Worm (Caenorhabditis elegans) whole organism, L4 larva: ENCODE measurements around the gene C46G7.5.

ENCODE experiments used
- F10B5.3 ChIP-seq: sonication (generic microtip); optimal IDR thresholded peaks from 2 replicates; lab custom pipeline; 2016; ENCODE audit warnings: mild to moderate bottlenecking, missing genetic modification characterization, missing compliant biosample characterization
- F37D6.2 ChIP-seq: sonication (generic microtip); optimal IDR thresholded peaks from 2 replicates; lab custom pipeline; 2016; ENCODE audit warnings: mild to moderate bottlenecking, missing genetic modification characterization, missing compliant biosample characterization
- F44E2.7 ChIP-seq: fragments of 200-800 bp; sonication (Bioruptor generic); IDR thresholded peaks from 2 replicates; pipeline ENCODE4 v2.1.2; 2022; ENCODE audit warnings: missing genetic modification characterization, missing compliant biosample characterization
- T20F7.1 ChIP-seq: fragments of 200-800 bp; sonication (Bioruptor generic); optimal IDR thresholded peaks from 2 replicates; lab custom pipeline; 2018; ENCODE audit warnings: mild to moderate bottlenecking, missing genetic modification characterization, missing compliant biosample characterization
- T26A8.4 ChIP-seq: fragments of 200-800 bp; sonication (Bioruptor generic); IDR thresholded peaks from 2 replicates; pipeline ENCODE4 v1.3.6; 2022; ENCODE audit warnings: missing genetic modification characterization, missing compliant biosample characterization
- Y48G9A.11 ChIP-seq: fragments of 200-800 bp; sonication (Bioruptor generic); IDR thresholded peaks from 2 replicates; pipeline ENCODE4 v1.3.6; 2022; ENCODE audit warnings: missing genetic modification reagents, missing genetic modification characterization, missing compliant biosample characterization
- Y5F2A.4 ChIP-seq: fragments of 200-800 bp; sonication (Bioruptor generic); optimal IDR thresholded peaks from 2 replicates; lab custom pipeline; 2018; ENCODE audit warnings: mild to moderate bottlenecking, missing genetic modification characterization, missing compliant biosample characterization
- Y75B8A.6 ChIP-seq: fragments of 200-800 bp; sonication (Bioruptor generic); IDR thresholded peaks from 2 replicates; pipeline ENCODE4 v1.3.6; 2022; ENCODE audit warnings: missing genetic modification reagents, missing genetic modification characterization, missing compliant biosample characterization
- ZK546.5 ChIP-seq, 2 experiments: sonication (generic microtip); optimal IDR thresholded peaks; 2 replicates each; lab custom pipeline; 2017; ENCODE audit warnings: missing biosample characterization in 2 of 2, missing genetic modification characterization in 2 of 2
- aha-1 ChIP-seq: fragments of 150-350 bp; peaks from one replicate; lab custom pipeline; 2014; ENCODE audit warnings: missing biosample characterization, missing genetic modification characterization
- aly-2 ChIP-seq: sonication (generic microtip); optimal IDR thresholded peaks from 2 replicates; lab custom pipeline; 2018; ENCODE audit warnings: missing biosample characterization, missing genetic modification characterization
- arid-1 ChIP-seq: fragments of 200-800 bp; sonication (Bioruptor generic); conservative IDR thresholded peaks from 2 replicates; pipeline ENCODE4 v1.3.6; 2022; ENCODE audit warnings: missing genetic modification reagents, missing genetic modification characterization, missing compliant biosample characterization
- attf-4 ChIP-seq: sonication (generic microtip); optimal IDR thresholded peaks from 3 replicates; lab custom pipeline; 2017; ENCODE audit warnings: missing biosample characterization, missing genetic modification characterization
- ceh-32 ChIP-seq: sonication (generic microtip); optimal IDR thresholded peaks from 2 replicates; lab custom pipeline; 2016; ENCODE audit warnings: mild to moderate bottlenecking, missing genetic modification characterization, missing compliant biosample characterization; ENCODE audit not compliant: poor library complexity
- ceh-44 ChIP-seq: fragments of 200-800 bp; sonication (Bioruptor generic); IDR thresholded peaks from 2 replicates; pipeline ENCODE4 v1.3.6; 2022; ENCODE audit warnings: missing genetic modification reagents, missing genetic modification characterization, missing compliant biosample characterization
- daf-16 ChIP-seq, 3 experiments: sonication (generic microtip); optimal IDR thresholded peaks; 2 replicates each; lab custom pipeline; 2016 to 2017; ENCODE audit warnings: missing genetic modification characterization in 3 of 3, missing genetic modification reagents in 3 of 3, mild to moderate bottlenecking in 2 of 3, missing compliant biosample characterization in 2 of 3, missing biosample characterization in 1 of 3, moderate library complexity in 1 of 3
- daf-19 ChIP-seq: fragments of 200-800 bp; sonication (Bioruptor generic); conservative IDR thresholded peaks from 2 replicates; pipeline ENCODE4 v1.3.6; 2022; ENCODE audit warnings: missing genetic modification characterization, missing compliant biosample characterization
- daf-8 ChIP-seq: fragments of 200-800 bp; sonication (Bioruptor generic); IDR thresholded peaks from 2 replicates; pipeline ENCODE4 v1.3.6; 2022; ENCODE audit warnings: missing genetic modification characterization, missing compliant biosample characterization
- dmd-8 ChIP-seq: fragments of 200-800 bp; sonication (Bioruptor generic); IDR thresholded peaks from 2 replicates; pipeline ENCODE4 v1.3.6; 2022; ENCODE audit warnings: missing genetic modification characterization, missing compliant biosample characterization
- dmd-9 ChIP-seq: fragments of 200-800 bp; sonication (Bioruptor generic); IDR thresholded peaks from 2 replicates; pipeline ENCODE4 v1.3.6; 2022; ENCODE audit warnings: missing genetic modification reagents, missing genetic modification characterization, missing compliant biosample characterization
- egl-27 ChIP-seq: sonication (generic microtip); optimal IDR thresholded peaks from 3 replicates; lab custom pipeline; 2017; ENCODE audit warnings: missing biosample characterization, missing genetic modification reagents, missing genetic modification characterization
- egl-43 ChIP-seq: fragments of 200-800 bp; sonication (Bioruptor generic); IDR thresholded peaks from 2 replicates; pipeline ENCODE4 v1.3.6; 2022; ENCODE audit warnings: missing genetic modification reagents, missing genetic modification characterization, missing compliant biosample characterization
- hif-1 ChIP-seq, 2 experiments: sonication (generic microtip); optimal IDR thresholded peaks; 2 replicates each; lab custom pipeline; 2016 to 2017; ENCODE audit warnings: missing compliant biosample characterization in 2 of 2, missing genetic modification characterization in 2 of 2, missing genetic modification reagents in 2 of 2, missing genotype in 2 of 2, mild to moderate bottlenecking in 1 of 2
- hlh-11 ChIP-seq: fragments of 200-800 bp; sonication (Bioruptor generic); optimal IDR thresholded peaks from 2 replicates; lab custom pipeline; 2018; ENCODE audit warnings: mild to moderate bottlenecking, missing genetic modification characterization, missing compliant biosample characterization
- lim-7 ChIP-seq: fragments of 200-800 bp; sonication (Bioruptor generic); IDR thresholded peaks from 2 replicates; pipeline ENCODE4 v1.3.6; 2022; ENCODE audit warnings: missing genetic modification characterization, missing compliant biosample characterization
- lin-38 ChIP-seq: fragments of 200-800 bp; sonication (Bioruptor generic); IDR thresholded peaks from 2 replicates; pipeline ENCODE4 v1.3.6; 2022; ENCODE audit warnings: missing genetic modification reagents, missing genetic modification characterization, missing compliant biosample characterization
- lin-39 ChIP-seq: fragments of 150-350 bp; optimal IDR thresholded peaks from 2 replicates; lab custom pipeline; 2014; ENCODE audit warnings: missing biosample characterization, missing genetic modification reagents, missing genetic modification characterization
- madf-5 ChIP-seq, 2 experiments: fragments of 200-800 bp; sonication (Bioruptor generic); IDR thresholded peaks; 2 replicates each; pipeline ENCODE4 v1.3.6; 2022; ENCODE audit warnings: missing compliant biosample characterization in 2 of 2, missing genetic modification characterization in 2 of 2
- mep-1 ChIP-seq: fragments of 150-350 bp; sonication (generic microtip); optimal IDR thresholded peaks from 3 replicates; lab custom pipeline; 2014; ENCODE audit warnings: missing biosample characterization, missing genetic modification characterization
- nhr-102 ChIP-seq: sonication (generic microtip); optimal IDR thresholded peaks from 2 replicates; lab custom pipeline; 2016; ENCODE audit warnings: mild to moderate bottlenecking, missing genetic modification characterization, moderate library complexity, missing compliant biosample characterization
- nhr-237 ChIP-seq: sonication (generic microtip); optimal IDR thresholded peaks from 2 replicates; lab custom pipeline; 2017; ENCODE audit warnings: missing biosample characterization, missing genetic modification characterization
- nhr-76 ChIP-seq: fragments of 150-350 bp; optimal IDR thresholded peaks from 2 replicates; lab custom pipeline; 2014; ENCODE audit warnings: missing biosample characterization, missing genetic modification characterization
- rbr-2 ChIP-seq: sonication (generic microtip); optimal IDR thresholded peaks from 2 replicates; lab custom pipeline; 2016; ENCODE audit warnings: missing genotype, missing genetic modification characterization, missing compliant biosample characterization
- set-16 ChIP-seq: fragments of 200-800 bp; sonication (Bioruptor generic); IDR thresholded peaks from 2 replicates; pipeline ENCODE4 v1.3.6; 2022; ENCODE audit warnings: missing genetic modification reagents, missing genetic modification characterization, missing compliant biosample characterization
- snpc-1.2 ChIP-seq: fragments of 200-800 bp; sonication (Bioruptor generic); IDR thresholded peaks from 2 replicates; pipeline ENCODE4 v1.3.6; 2022; ENCODE audit warnings: missing genetic modification reagents, missing genetic modification characterization, missing compliant biosample characterization
- spr-3 ChIP-seq: fragments of 200-800 bp; sonication (Bioruptor generic); optimal IDR thresholded peaks from 2 replicates; lab custom pipeline; 2018; ENCODE audit warnings: mild to moderate bottlenecking, missing genetic modification characterization, missing compliant biosample characterization
- tag-97 ChIP-seq: fragments of 200-800 bp; sonication (Bioruptor generic); IDR thresholded peaks from 2 replicates; pipeline ENCODE4 v1.3.6; 2022; ENCODE audit warnings: missing genetic modification characterization, missing compliant biosample characterization
- unc-130 ChIP-seq: sonication (generic microtip); optimal IDR thresholded peaks from 2 replicates; lab custom pipeline; 2016; ENCODE audit warnings: missing genetic modification reagents, missing genetic modification characterization, missing compliant biosample characterization
- unc-39 ChIP-seq: sonication (generic microtip); optimal IDR thresholded peaks from 2 replicates; lab custom pipeline; 2017; ENCODE audit warnings: missing biosample characterization, missing genetic modification characterization
- unc-62 ChIP-seq, 3 experiments: fragments of 150-350 bp in 1 of 3; sonication (generic microtip); optimal IDR thresholded peaks in 2 of 3; peaks in 1 of 3; 1 replicate in 1 of 3; 2 replicates in 2 of 3; lab custom pipeline; 2014 to 2017; ENCODE audit warnings: missing biosample characterization in 3 of 3, missing genetic modification characterization in 3 of 3, missing genetic modification reagents in 3 of 3, missing genotype in 1 of 3
- vab-7 ChIP-seq: fragments of 200-800 bp; sonication (Bioruptor generic); IDR thresholded peaks from 2 replicates; pipeline ENCODE4 v1.3.6; 2022; ENCODE audit warnings: missing genetic modification reagents, missing genetic modification characterization, missing compliant biosample characterization
- zag-1 ChIP-seq: fragments of 150-350 bp; optimal IDR thresholded peaks from 2 replicates; lab custom pipeline; 2014; ENCODE audit warnings: missing biosample characterization, missing genetic modification characterization
- zfp-2 ChIP-seq: sonication (generic microtip); optimal IDR thresholded peaks from 2 replicates; lab custom pipeline; 2016; ENCODE audit warnings: mild to moderate bottlenecking, missing genetic modification characterization, missing compliant biosample characterization

C46G7.5 gene

DNA sequence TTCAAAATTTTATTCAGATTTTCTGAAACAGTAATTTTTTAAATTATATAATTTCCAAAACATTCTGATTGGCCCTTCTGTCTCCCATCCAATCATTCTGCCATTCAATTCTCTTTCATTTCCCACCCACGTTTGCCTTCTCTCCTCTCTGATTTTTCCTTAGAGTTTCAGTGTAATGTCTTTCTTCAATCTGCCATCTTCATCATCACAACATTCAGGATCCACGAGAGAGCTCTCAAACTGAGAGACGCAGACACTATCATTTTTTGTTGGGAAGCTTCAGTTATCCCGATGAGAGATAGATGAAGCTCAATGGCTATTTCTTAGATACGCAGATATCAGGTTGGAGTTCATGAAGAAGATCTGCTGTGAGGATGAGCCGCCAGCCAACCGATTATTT lies 2.4 kb upstream of the C46G7.5 start:
- TF ChIP-seq lim-7 (GFP tag; lab: Robert Waterston, UW) (no peak), hlh-11 (tag; lab: Kevin White, UChicago) (peak; percentile 12), daf-16 (GFP tag; optimal IDR thresholded peaks at IDR 0.05; lab: Kevin White, UChicago) (peak in 1 of 2 experiments; percentile 16), daf-16 (tag; optimal IDR thresholded peaks at IDR 0.05; lab: Kevin White, UChicago) (no peak), F37D6.2 (tag; lab: Kevin White, UChicago) (no peak), hif-1 (tag; optimal IDR thresholded peaks at IDR 0.05; lab: Kevin White, UChicago) (no peak), F10B5.3 (tag; lab: Kevin White, UChicago) (no peak)

DNA sequence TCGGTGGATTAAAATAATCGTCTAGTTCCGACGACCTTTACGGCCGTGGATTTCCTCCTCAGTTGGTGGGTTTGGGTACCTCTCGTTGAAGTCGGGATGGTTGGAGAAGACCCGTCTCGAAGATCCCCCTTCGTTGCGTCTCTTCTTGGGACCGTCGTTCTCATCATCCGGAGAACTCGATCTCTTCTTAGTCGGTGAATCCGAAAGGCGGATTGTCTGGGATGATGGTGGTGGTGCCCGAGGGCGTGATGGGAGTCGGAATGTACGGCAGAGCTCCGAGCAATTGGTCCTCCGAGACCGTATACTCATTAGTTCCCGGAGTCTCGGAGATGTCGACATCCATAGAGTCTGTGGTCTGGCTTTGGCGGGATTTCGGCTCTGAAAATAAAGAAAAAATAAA lies 1.2 kb downstream of the C46G7.5 start:
- no peak for TF ChIP-seq dmd-9 (GFP tag; lab: Robert Waterston, UW)
- TF ChIP-seq set-16 (GFP tag; lab: Robert Waterston, UW): peak; percentile 61
- peak in 1 of 2 experiments; percentile 36 for TF ChIP-seq unc-62 (GFP tag; optimal IDR thresholded peaks at IDR 0.05 in 1 of 2; lab: Kevin White, UChicago)
- TF ChIP-seq unc-62 (tag; optimal IDR thresholded peaks at IDR 0.05; lab: Kevin White, UChicago): no peak

DNA sequence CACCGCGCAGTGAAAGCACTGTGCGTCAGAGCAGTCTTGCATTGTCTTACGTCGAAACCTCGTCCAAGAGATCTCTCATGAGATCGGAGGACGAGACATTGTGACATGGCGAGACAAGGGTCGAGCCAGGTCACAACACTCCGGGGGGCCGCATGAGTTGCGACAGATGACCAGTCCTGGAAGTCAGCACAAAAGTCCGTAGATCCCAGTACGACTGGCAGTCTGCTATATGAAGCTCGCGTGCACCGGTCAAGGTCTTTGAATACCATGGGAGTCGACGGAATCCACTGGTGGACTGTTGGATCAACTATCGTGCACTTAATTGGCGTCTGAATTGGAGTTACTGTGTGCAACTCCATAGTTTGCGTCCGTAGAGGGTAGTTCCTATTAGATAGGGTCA lies 5.8 kb downstream of the C46G7.5 start:
- TF ChIP-seq lim-7 (GFP tag; lab: Robert Waterston, UW) (0 out of 2 replicates have a peak, but pooled peaks have one; percentile 34), set-16 (GFP tag; lab: Robert Waterston, UW) (peak; percentile 55; the same call in 1 of the 2 replicates), spr-3 (GFP tag; lab: Kevin White, UChicago) (peak; percentile 9), F37D6.2 (tag; lab: Kevin White, UChicago) (no peak), daf-8 (GFP tag; lab: Robert Waterston, UW) (0 out of 2 replicates have a peak, but pooled peaks have one; percentile 17), snpc-1.2 (GFP tag; lab: Robert Waterston, UW) (0 out of 2 replicates have a peak, but pooled peaks have one; percentile 25), F44E2.7 (no peak), tag-97 (GFP tag; lab: Robert Waterston, UW) (0 out of 2 replicates have a peak, but pooled peaks have one; percentile 62), zag-1 (tag; lab: Kevin White, UChicago) (no peak), T20F7.1 (GFP tag; lab: Kevin White, UChicago) (no peak), arid-1 (GFP tag; lab: Robert Waterston, UW) (no peak), unc-39 (no peak), ceh-44 (no peak), egl-43 (GFP tag; lab: Robert Waterston, UW) (peak; percentile 74), vab-7 (GFP tag; lab: Robert Waterston, UW) (no peak), T26A8.4 (GFP tag; lab: Robert Waterston, UW) (no peak), unc-62 (GFP tag; optimal IDR thresholded peaks at IDR 0.05 in 1 of 2; lab: Kevin White, UChicago) (no peak), unc-62 (tag; optimal IDR thresholded peaks at IDR 0.05; lab: Kevin White, UChicago) (no peak), madf-5 (GFP tag; IDR thresholded peaks at IDR 0.05; lab: Robert Waterston, UW) (0 out of 4 replicates have a peak, but pooled peaks of 1 of the 2 experiments have one; percentile 63), daf-19 (GFP tag; lab: Robert Waterston, UW) (no peak), zfp-2 (tag; lab: Kevin White, UChicago) (no peak)

DNA sequence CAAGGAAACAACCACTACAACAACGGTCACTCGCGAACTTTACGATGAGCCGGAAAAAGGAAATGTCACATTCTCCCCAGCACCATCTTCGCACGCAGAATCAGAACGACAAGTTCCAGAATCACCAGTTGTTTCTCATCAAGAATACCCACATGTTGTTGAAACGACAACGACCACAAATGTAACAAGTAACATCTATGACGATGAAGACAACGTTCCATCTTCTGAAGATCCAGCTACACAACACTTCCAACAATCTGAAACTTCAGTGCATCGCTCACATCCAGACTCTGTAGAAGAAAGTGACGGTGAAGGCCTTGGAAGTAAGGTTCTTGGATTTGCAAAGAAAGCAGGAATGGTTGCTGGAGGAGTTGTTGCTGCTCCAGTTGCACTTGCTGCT lies 20.9 kb downstream of the C46G7.5 start:
- TF ChIP-seq mep-1: no peak
- no peak for TF ChIP-seq aly-2 (tag; lab: Kevin White, UChicago)
- TF ChIP-seq nhr-237 (tag; lab: Kevin White, UChicago): no peak
- no peak for TF ChIP-seq zfp-2 (tag; lab: Kevin White, UChicago)
- TF ChIP-seq Y48G9A.11 (GFP tag; lab: Robert Waterston, UW): no peak
- no peak for TF ChIP-seq nhr-102
- no peak for TF ChIP-seq dmd-8 (GFP tag; lab: Robert Waterston, UW)
- TF ChIP-seq rbr-2 (tag; lab: Kevin White, UChicago): no peak
- TF ChIP-seq Y5F2A.4: no peak
- TF ChIP-seq attf-4 (tag; lab: Kevin White, UChicago): no peak
- no peak for TF ChIP-seq ZK546.5 (tag; optimal IDR thresholded peaks at IDR 0.05; lab: Kevin White, UChicago)
- no peak for TF ChIP-seq ceh-44
- no peak for TF ChIP-seq lin-38
- TF ChIP-seq lin-39 (tag; lab: Kevin White, UChicago): no peak
- TF ChIP-seq ceh-32: no peak
- no peak for TF ChIP-seq aha-1 (tag; lab: Kevin White, UChicago)
- no peak for TF ChIP-seq egl-27 (tag; lab: Kevin White, UChicago)
- no peak for TF ChIP-seq nhr-76 (tag; lab: Kevin White, UChicago)
- no peak for TF ChIP-seq Y75B8A.6 (GFP tag; lab: Robert Waterston, UW)
- no peak for TF ChIP-seq unc-130 (GFP tag; lab: Kevin White, UChicago)
